Worm (Caenorhabditis elegans) whole organism, L2 larva: ENCODE data around the gene Y43F8B.18.

Source experiments
- C34F6.9 ChIP-seq: fragments of 150-350 bp; optimal IDR thresholded peaks from 2 replicates; lab custom pipeline; 2014; ENCODE audit warnings: missing biosample characterization, missing genetic modification characterization
- F13H6.1 ChIP-seq: sonication (generic microtip); optimal IDR thresholded peaks from 2 replicates; lab custom pipeline; 2016; ENCODE audit warnings: missing genetic modification characterization, missing compliant biosample characterization
- R02D3.7 ChIP-seq: fragments of 150-350 bp; optimal IDR thresholded peaks from 2 replicates; lab custom pipeline; 2014; ENCODE audit warnings: missing biosample characterization, missing genetic modification characterization
- ZK546.5 ChIP-seq: sonication (generic microtip); optimal IDR thresholded peaks from 2 replicates; lab custom pipeline; 2017; ENCODE audit warnings: missing biosample characterization, missing genetic modification characterization
- alr-1 ChIP-seq: fragments of 150-350 bp; optimal IDR thresholded peaks from 2 replicates; lab custom pipeline; 2014; ENCODE audit warnings: missing biosample characterization, missing genetic modification characterization
- aly-2 ChIP-seq: fragments of 150-350 bp; optimal IDR thresholded peaks from 2 replicates; lab custom pipeline; 2014; ENCODE audit warnings: missing biosample characterization, missing genetic modification characterization
- ama-1 ChIP-seq: fragments of 150-350 bp; optimal IDR thresholded peaks from 2 replicates; lab custom pipeline; 2018; ENCODE audit warnings: inconsistent platforms
- blmp-1 ChIP-seq: sonication (generic microtip); optimal IDR thresholded peaks from 2 replicates; lab custom pipeline; 2017; ENCODE audit warnings: missing genetic modification characterization, mild to moderate bottlenecking, missing compliant biosample characterization, antibody characterized with exemption, moderate library complexity; ENCODE audit not compliant: insufficient read depth
- ceh-16 ChIP-seq: fragments of 150-350 bp; optimal IDR thresholded peaks from 2 replicates; lab custom pipeline; 2014; ENCODE audit warnings: missing biosample characterization, missing genetic modification characterization
- ceh-82 ChIP-seq: fragments of 150-350 bp; optimal IDR thresholded peaks from 2 replicates; lab custom pipeline; 2014; ENCODE audit warnings: missing biosample characterization, missing genetic modification characterization
- crh-2 ChIP-seq: sonication (generic microtip); optimal IDR thresholded peaks from 2 replicates; lab custom pipeline; 2017; ENCODE audit warnings: missing biosample characterization, missing genetic modification characterization
- dmd-4 ChIP-seq: sonication (generic microtip); optimal IDR thresholded peaks from 2 replicates; lab custom pipeline; 2017; ENCODE audit warnings: missing biosample characterization, missing genetic modification characterization
- egl-27 ChIP-seq: sonication (generic microtip); optimal IDR thresholded peaks from 3 replicates; lab custom pipeline; 2017; ENCODE audit warnings: missing biosample characterization, missing genetic modification reagents, missing genetic modification characterization
- elt-1 ChIP-seq: fragments of 150-350 bp; optimal IDR thresholded peaks from 2 replicates; lab custom pipeline; 2014; ENCODE audit warnings: missing biosample characterization, missing genetic modification characterization
- elt-3 ChIP-seq: sonication (generic microtip); optimal IDR thresholded peaks from 2 replicates; lab custom pipeline; 2017; ENCODE audit warnings: missing biosample characterization, missing genetic modification characterization
- fos-1 ChIP-seq: fragments of 150-350 bp; optimal IDR thresholded peaks from 2 replicates; lab custom pipeline; 2014; ENCODE audit warnings: missing biosample characterization, missing genetic modification characterization
- gmeb-1 ChIP-seq: fragments of 150-350 bp; optimal IDR thresholded peaks from 2 replicates; lab custom pipeline; 2014; ENCODE audit warnings: missing biosample characterization, missing genetic modification characterization
- lin-13 ChIP-seq: fragments of 150-350 bp; optimal IDR thresholded peaks from 2 replicates; lab custom pipeline; 2014; ENCODE audit warnings: missing biosample characterization, missing genetic modification reagents, missing genetic modification characterization
- lin-39 ChIP-seq: fragments of 150-350 bp; optimal IDR thresholded peaks from 2 replicates; lab custom pipeline; 2014; ENCODE audit warnings: missing biosample characterization, missing genetic modification reagents, missing genetic modification characterization
- lsy-2 ChIP-seq, 2 experiments: fragments of 150-350 bp in 1 of 2; sonication (generic microtip) in 1 of 2; optimal IDR thresholded peaks; 2 replicates each; lab custom pipeline; 2014 to 2017; ENCODE audit warnings: missing biosample characterization in 2 of 2, missing genetic modification characterization in 2 of 2
- mbf-1 ChIP-seq: sonication (generic microtip); optimal IDR thresholded peaks from 2 replicates; lab custom pipeline; 2017; ENCODE audit warnings: missing biosample characterization, missing genetic modification characterization
- nhr-10 ChIP-seq: sonication (generic microtip); optimal IDR thresholded peaks from 2 replicates; lab custom pipeline; 2017; ENCODE audit warnings: missing biosample characterization, missing genetic modification characterization
- nhr-129 ChIP-seq: fragments of 150-350 bp; optimal IDR thresholded peaks from 2 replicates; lab custom pipeline; 2014; ENCODE audit warnings: missing biosample characterization, missing genetic modification characterization
- nhr-21 ChIP-seq: fragments of 150-350 bp; optimal IDR thresholded peaks from 2 replicates; lab custom pipeline; 2014; ENCODE audit warnings: missing biosample characterization, missing genetic modification characterization
- nhr-23 ChIP-seq: fragments of 150-350 bp; optimal IDR thresholded peaks from 2 replicates; lab custom pipeline; 2014; ENCODE audit warnings: missing biosample characterization, missing genetic modification reagents, missing genetic modification characterization
- nhr-25 ChIP-seq: fragments of 150-350 bp; sonication (generic microtip); optimal IDR thresholded peaks from 3 replicates; lab custom pipeline; 2014; ENCODE audit warnings: missing biosample characterization, missing genetic modification characterization
- nhr-6 ChIP-seq: fragments of 150-350 bp; optimal IDR thresholded peaks from 2 replicates; lab custom pipeline; 2014; ENCODE audit warnings: missing biosample characterization, missing genetic modification characterization
- nhr-77 ChIP-seq: fragments of 150-350 bp; optimal IDR thresholded peaks from 2 replicates; lab custom pipeline; 2014; ENCODE audit warnings: missing biosample characterization, missing genetic modification characterization
- peb-1 ChIP-seq: fragments of 150-350 bp; optimal IDR thresholded peaks from 2 replicates; lab custom pipeline; 2014; ENCODE audit warnings: missing biosample characterization, missing genetic modification characterization
- sem-4 ChIP-seq: fragments of 150-350 bp; optimal IDR thresholded peaks from 2 replicates; lab custom pipeline; 2014; ENCODE audit warnings: missing biosample characterization, missing genetic modification reagents, missing genetic modification characterization
- skn-1 ChIP-seq: sonication (generic microtip); optimal IDR thresholded peaks from 2 replicates; lab custom pipeline; 2017; ENCODE audit warnings: missing biosample characterization, missing genetic modification characterization
- sma-3 ChIP-seq: sonication (generic microtip); optimal IDR thresholded peaks from 2 replicates; lab custom pipeline; 2016; ENCODE audit warnings: missing genetic modification reagents, missing genetic modification characterization, missing compliant biosample characterization
- snpc-4 ChIP-seq: fragments of 150-350 bp; optimal IDR thresholded peaks from 2 replicates; lab custom pipeline; 2014; ENCODE audit warnings: missing biosample characterization, missing genetic modification characterization
- unc-55 ChIP-seq: fragments of 150-350 bp; sonication (generic microtip); optimal IDR thresholded peaks from 3 replicates; lab custom pipeline; 2014; ENCODE audit warnings: missing biosample characterization, missing genetic modification reagents, missing genetic modification characterization
- unc-62 ChIP-seq: fragments of 150-350 bp; optimal IDR thresholded peaks from 2 replicates; lab custom pipeline; 2014; ENCODE audit warnings: missing biosample characterization, missing genetic modification reagents, missing genetic modification characterization
- zag-1 ChIP-seq: fragments of 150-350 bp; optimal IDR thresholded peaks from 2 replicates; lab custom pipeline; 2014; ENCODE audit warnings: missing biosample characterization, missing genetic modification characterization
- ztf-1 ChIP-seq: fragments of 200-800 bp; sonication (Bioruptor generic); conservative IDR thresholded peaks from 2 replicates; pipeline ENCODE4 v1.3.6; 2022; ENCODE audit warnings: missing genetic modification characterization, missing compliant biosample characterization
- ztf-11 ChIP-seq: sonication (generic microtip); optimal IDR thresholded peaks from 2 replicates; lab custom pipeline; 2017; ENCODE audit warnings: missing biosample characterization, missing genetic modification characterization
- ztf-4 ChIP-seq: fragments of 150-350 bp; optimal IDR thresholded peaks from 2 replicates; lab custom pipeline; 2014; ENCODE audit warnings: missing biosample characterization, missing genetic modification characterization

Gene Y43F8B.18

DNA sequence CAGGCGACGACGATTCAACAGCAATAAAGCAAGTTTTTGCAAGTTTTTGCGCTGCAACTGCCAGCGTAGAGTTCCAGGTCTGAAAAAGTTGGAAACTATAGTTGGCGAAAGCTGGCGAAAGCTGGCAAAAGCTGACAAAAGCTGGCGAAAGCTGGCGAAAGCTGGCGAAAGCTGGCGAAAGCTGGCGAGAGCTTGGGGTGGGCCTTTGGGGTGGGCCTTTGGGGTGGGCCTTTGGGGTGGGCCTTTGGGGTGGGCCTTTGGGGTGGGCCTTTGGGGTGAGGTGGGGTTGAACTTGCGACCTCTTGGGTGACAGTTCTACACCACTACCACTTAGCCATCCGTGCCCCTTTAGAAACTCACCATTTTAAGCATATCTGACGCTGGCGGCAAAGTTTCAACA is 9.4 kb downstream of the Y43F8B.18 start:
- TF ChIP-seq ztf-4 (tag; lab: Kevin White, UChicago), result no peak
- no peak for TF ChIP-seq alr-1 (tag; lab: Kevin White, UChicago)
- TF ChIP-seq dmd-4, result no peak
- TF ChIP-seq egl-27, result no peak

DNA sequence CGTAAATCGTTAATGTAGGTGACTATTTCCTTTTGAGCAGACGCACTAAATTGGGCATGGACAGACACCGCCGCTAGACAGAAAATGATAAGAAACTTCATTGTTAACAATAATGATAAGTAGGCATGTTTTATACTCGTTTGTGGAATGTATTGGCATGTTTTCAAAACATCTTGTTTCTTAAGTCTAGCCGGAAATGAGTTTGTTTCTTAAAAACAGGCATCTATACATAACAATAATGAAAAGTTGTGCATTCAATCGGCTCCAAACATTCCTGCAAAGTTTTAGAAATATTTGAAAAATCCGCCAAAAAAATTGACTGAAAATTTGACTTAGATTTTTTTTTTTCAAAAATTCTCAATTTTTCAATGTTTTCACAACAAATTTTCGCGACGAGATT is 9.8 kb downstream of the Y43F8B.18 start, which contains the start of gene scl-21:
TSS of gene scl-21 (minus strand) at position 101 of the 400 bp plus-strand sequence.
- TF ChIP-seq nhr-25 (no peak), sma-3 (GFP tag; lab: Kevin White, UChicago) (no peak), dmd-4 (no peak), zag-1 (no peak), sem-4 (tag; lab: Kevin White, UChicago) (no peak), skn-1 (tag; lab: Kevin White, UChicago) (no peak), C34F6.9 (tag; lab: Kevin White, UChicago) (no peak)

DNA sequence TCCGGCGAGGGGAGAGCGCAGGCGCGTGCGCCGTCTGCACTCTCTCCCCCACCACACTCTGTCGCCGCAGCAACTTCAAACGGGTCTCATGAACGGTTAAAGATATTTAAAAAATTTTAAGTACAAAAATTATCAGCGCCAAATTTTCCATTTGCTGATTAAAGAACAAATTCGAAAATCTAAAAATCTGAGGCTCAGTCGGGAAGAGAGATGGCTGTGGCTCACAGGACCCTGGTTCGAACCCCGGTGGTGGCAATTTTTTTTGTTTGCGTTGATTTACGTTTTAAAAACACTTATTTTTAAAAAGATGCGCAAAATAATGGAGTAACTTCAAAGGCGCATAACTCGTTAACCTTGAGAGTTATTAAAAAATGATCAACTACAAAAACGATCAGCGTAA is 11.3 kb downstream of the Y43F8B.18 start:
- no peak for TF ChIP-seq elt-1 (tag; lab: Kevin White, UChicago)
- no peak for TF ChIP-seq elt-3 (tag; lab: Kevin White, UChicago)
- TF ChIP-seq nhr-77 (tag; lab: Kevin White, UChicago), result no peak

DNA sequence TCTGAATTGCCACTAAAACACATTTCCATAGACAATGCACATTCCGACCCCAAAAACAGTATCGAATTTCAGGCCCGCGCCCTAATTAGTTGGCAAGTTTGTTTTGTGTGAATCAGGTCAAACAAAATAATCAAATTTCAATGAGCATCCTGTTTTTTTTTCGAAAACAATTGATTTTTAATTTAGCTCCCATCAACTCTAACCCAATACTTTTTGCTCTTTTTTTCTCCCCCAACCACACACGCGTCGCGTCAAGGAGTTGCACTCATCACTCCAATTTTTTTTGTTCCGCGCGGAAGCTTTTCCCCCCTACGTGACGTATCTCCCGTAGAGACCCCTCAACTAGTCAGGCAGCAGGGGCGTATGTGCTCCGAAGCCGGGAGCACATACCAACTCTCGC is 15.6 kb downstream of the Y43F8B.18 start:
- TF ChIP-seq nhr-10 (tag; lab: Kevin White, UChicago) (no peak), unc-62 (no peak), unc-55 (no peak), ama-1 (lab: Kevin White, UChicago) (no peak), aly-2 (no peak), ceh-16 (tag; lab: Kevin White, UChicago) (no peak), zag-1 (no peak), snpc-4 (tag; lab: Kevin White, UChicago) (no peak), nhr-6 (tag; lab: Kevin White, UChicago) (no peak)

DNA sequence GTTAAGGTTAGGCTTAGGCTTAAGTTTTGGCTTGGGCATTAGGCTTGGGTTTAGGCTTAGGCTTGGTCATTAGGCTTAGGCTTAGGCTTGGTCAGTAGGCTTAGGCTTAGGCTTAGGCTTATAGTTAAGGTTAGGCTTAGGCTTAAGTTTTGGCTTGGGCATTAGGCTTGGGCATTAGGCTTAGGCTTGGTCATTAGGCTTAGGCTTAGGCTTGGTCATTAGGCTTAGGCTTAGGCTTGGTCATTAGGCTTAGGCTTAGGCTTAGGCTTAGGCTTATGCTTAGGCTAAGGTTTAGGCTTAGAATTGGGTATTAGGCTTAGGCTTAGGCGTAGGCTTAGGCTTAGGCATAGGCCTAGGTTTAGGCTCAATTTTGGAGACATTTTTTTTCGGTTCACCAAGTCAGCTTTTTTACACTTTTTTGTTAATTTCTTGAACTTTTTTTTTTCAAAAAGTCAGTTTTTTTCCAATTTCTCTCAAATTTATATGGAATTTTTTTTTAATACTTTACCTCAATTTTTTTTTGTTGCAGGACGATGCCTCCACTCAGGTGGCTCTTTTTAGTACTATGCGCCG is 16.9 kb downstream of the Y43F8B.18 start, which contains the start of gene Y43F8B.3:
TSS of gene Y43F8B.3 (plus strand) at position 523 of the 573 bp plus-strand sequence.
- no peak for TF ChIP-seq nhr-129 (tag; lab: Kevin White, UChicago)
- TF ChIP-seq C34F6.9 (tag; lab: Kevin White, UChicago), result no peak
- TF ChIP-seq crh-2, result no peak
- TF ChIP-seq ceh-82, result no peak
- no peak for TF ChIP-seq peb-1 (tag; lab: Kevin White, UChicago)
- no peak for TF ChIP-seq nhr-21 (tag; lab: Kevin White, UChicago)
- no peak for TF ChIP-seq nhr-6 (tag; lab: Kevin White, UChicago)
- TF ChIP-seq snpc-4 (tag; lab: Kevin White, UChicago), result no peak
- TF ChIP-seq ceh-16 (tag; lab: Kevin White, UChicago), result no peak
- no peak for TF ChIP-seq ZK546.5 (tag; lab: Kevin White, UChicago)
- no peak for TF ChIP-seq lin-39
- no peak for TF ChIP-seq elt-3 (tag; lab: Kevin White, UChicago)
- no peak for TF ChIP-seq mbf-1 (tag; lab: Kevin White, UChicago)
- TF ChIP-seq F13H6.1 (tag; lab: Kevin White, UChicago), result no peak
- TF ChIP-seq fos-1, result no peak
- no peak for TF ChIP-seq R02D3.7 (tag; lab: Kevin White, UChicago)
- no peak for TF ChIP-seq ama-1 (lab: Kevin White, UChicago)
- no peak for TF ChIP-seq unc-62
- TF ChIP-seq, all 48 proteins: peak for 0

DNA sequence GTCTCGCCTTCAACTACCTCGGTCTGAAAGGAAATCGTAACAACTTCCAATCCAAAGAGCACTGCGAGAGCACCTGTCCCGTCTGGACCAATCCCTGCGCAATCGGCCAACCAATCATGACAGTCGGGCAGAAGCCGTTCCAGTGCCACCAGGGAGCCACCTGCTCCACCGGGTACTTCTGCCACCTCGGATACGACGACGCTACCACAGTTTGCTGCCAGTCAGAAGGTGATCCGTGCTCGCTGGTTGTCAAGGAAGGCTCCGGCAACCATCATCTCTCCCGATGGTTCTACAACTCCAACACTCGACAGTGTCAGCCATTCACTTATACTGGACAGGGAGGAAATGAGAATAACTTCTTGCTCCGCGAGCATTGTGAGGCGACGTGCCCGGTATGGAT is 23.3 kb downstream of the Y43F8B.18 start:
- no peak for TF ChIP-seq lin-13 (GFP tag; lab: Kevin White, UChicago)
- no peak for TF ChIP-seq gmeb-1 (tag; lab: Kevin White, UChicago)
- TF ChIP-seq ztf-1 (GFP tag; lab: Robert Waterston, UW), result no peak
- no peak for TF ChIP-seq nhr-129 (tag; lab: Kevin White, UChicago)
- TF ChIP-seq mbf-1 (tag; lab: Kevin White, UChicago), result no peak
- no peak for TF ChIP-seq blmp-1 (tag; lab: Kevin White, UChicago)
- TF ChIP-seq ztf-11 (tag; lab: Kevin White, UChicago), result no peak
- TF ChIP-seq peb-1 (tag; lab: Kevin White, UChicago), result no peak
- TF ChIP-seq nhr-23 (tag; lab: Kevin White, UChicago), result no peak
- TF ChIP-seq lsy-2 (tag; optimal IDR thresholded peaks at IDR 0.05; lab: Kevin White, UChicago), result no peak
